Worm (Caenorhabditis elegans) whole organism, late embryonic: ENCODE results near the gene F20D6.1.

ENCODE experiments used
- F13H6.1 ChIP-seq: sonication (generic microtip); optimal IDR thresholded peaks from 2 replicates; lab custom pipeline; 2016; ENCODE audit warnings: missing genetic modification characterization, missing compliant biosample characterization
- T23F11.4 ChIP-seq: fragments of 200-800 bp; sonication (Bioruptor generic); optimal IDR thresholded peaks from 2 replicates; lab custom pipeline; 2018; ENCODE audit warnings: mild to moderate bottlenecking, missing genetic modification characterization, missing compliant biosample characterization
- ceh-14 ChIP-seq: sonication (generic microtip); optimal IDR thresholded peaks from 2 replicates; lab custom pipeline; 2016; ENCODE audit warnings: missing genotype, missing genetic modification characterization, missing compliant biosample characterization
- dve-1 ChIP-seq: sonication (generic microtip); optimal IDR thresholded peaks from 2 replicates; lab custom pipeline; 2017; ENCODE audit warnings: antibody characterized with exemption, mild to moderate bottlenecking, missing genetic modification characterization, missing compliant biosample characterization
- ets-4 ChIP-seq: sonication (generic microtip); optimal IDR thresholded peaks from 2 replicates; lab custom pipeline; 2016; ENCODE audit warnings: missing genetic modification characterization, missing compliant biosample characterization
- fkh-10 ChIP-seq: fragments of 150-350 bp; optimal IDR thresholded peaks from 2 replicates; lab custom pipeline; 2014; ENCODE audit warnings: missing biosample characterization, missing genetic modification reagents, missing genetic modification characterization
- hlh-15 ChIP-seq: sonication (generic microtip); optimal IDR thresholded peaks from 2 replicates; lab custom pipeline; 2016; ENCODE audit warnings: missing genetic modification characterization, missing compliant biosample characterization
- pha-4 ChIP-seq: fragments of 150-350 bp; optimal IDR thresholded peaks from 2 replicates; lab custom pipeline; 2018; ENCODE audit warnings: missing biosample characterization, missing genetic modification reagents, missing genetic modification characterization
- ref-2 ChIP-seq: sonication (generic microtip); optimal IDR thresholded peaks from 2 replicates; lab custom pipeline; 2016; ENCODE audit warnings: missing genetic modification characterization, missing compliant biosample characterization
- syd-9 ChIP-seq: sonication (generic microtip); optimal IDR thresholded peaks from 2 replicates; lab custom pipeline; 2016; ENCODE audit warnings: mild to moderate bottlenecking, missing genetic modification characterization, moderate library complexity, missing compliant biosample characterization

DNA sequence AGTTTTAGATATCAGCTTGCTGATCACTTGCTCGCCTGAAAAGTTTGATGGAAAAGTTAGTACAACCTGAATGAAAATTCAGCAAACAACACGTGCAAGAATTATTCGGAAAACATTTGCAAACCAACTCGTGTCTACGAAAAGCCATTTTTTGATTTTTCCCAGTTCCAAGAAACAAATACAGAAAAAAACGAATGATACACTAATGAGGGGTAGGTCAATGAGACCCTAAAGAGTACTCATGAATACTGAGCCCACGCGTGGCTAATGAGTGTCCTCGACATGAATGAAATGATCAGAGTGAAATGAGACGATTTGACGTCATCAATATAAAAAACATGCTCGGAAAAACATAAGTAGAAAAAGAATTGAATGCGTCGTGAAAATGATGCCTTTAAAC is 21.5 kb downstream of the F20D6.1 start:
- TF ChIP-seq ets-4 (tag; lab: Kevin White, UChicago) (no peak), F13H6.1 (no peak), syd-9 (tag; lab: Kevin White, UChicago) (no peak), hlh-15 (tag; lab: Kevin White, UChicago) (no peak), fkh-10 (GFP tag; lab: Kevin White, UChicago) (no peak), pha-4 (tag; lab: Kevin White, UChicago) (no peak), ceh-14 (tag; lab: Kevin White, UChicago) (no peak), T23F11.4 (no peak), ref-2 (no peak), dve-1 (tag; lab: Kevin White, UChicago) (no peak)
